Fruit fly (Drosophila melanogaster) whole organism, wandering third instar larva: Measurements from ENCODE around the gene GstZ2.

ENCODE experiments used
- Abd-B ChIP-seq: fragments of >200 bp; optimal IDR thresholded peaks from 2 replicates; lab custom pipeline; 2017; ENCODE audit warnings: missing biosample characterization, missing genetic modification characterization
- Hr78 ChIP-seq: fragments of >200 bp; optimal IDR thresholded peaks from 2 replicates; lab custom pipeline; 2017; ENCODE audit warnings: missing biosample characterization, missing genetic modification characterization
- Myc ChIP-seq: fragments of >200 bp; optimal IDR thresholded peaks from 2 replicates; lab custom pipeline; 2017
- OdsH ChIP-seq: fragments of 200-800 bp; sonication (Bioruptor generic); optimal IDR thresholded peaks from 2 replicates; lab custom pipeline; 2016; ENCODE audit warnings: missing biosample characterization, mild to moderate bottlenecking, missing genetic modification characterization
- fru ChIP-seq: fragments of 200-800 bp; sonication (Bioruptor generic); optimal IDR thresholded peaks from 3 replicates; lab custom pipeline; 2016; ENCODE audit warnings: missing biosample characterization, mild to moderate bottlenecking, missing genetic modification characterization
- h ChIP-seq: fragments of 200-800 bp; sonication (Bioruptor generic); optimal IDR thresholded peaks from 3 replicates; lab custom pipeline; 2016; ENCODE audit warnings: missing biosample characterization, mild to moderate bottlenecking, missing genetic modification characterization
- psq ChIP-seq: fragments of 200-800 bp; sonication (Bioruptor generic); optimal IDR thresholded peaks from 3 replicates; lab custom pipeline; 2017; ENCODE audit warnings: missing biosample characterization, mild to moderate bottlenecking, missing genetic modification characterization, moderate library complexity
- sage ChIP-seq: fragments of 200-800 bp; sonication (Bioruptor generic); optimal IDR thresholded peaks from 2 replicates; lab custom pipeline; 2016; ENCODE audit warnings: missing biosample characterization, mild to moderate bottlenecking, missing genetic modification characterization
- usp ChIP-seq: fragments of >200 bp; optimal IDR thresholded peaks from 2 replicates; lab custom pipeline; 2017; ENCODE audit warnings: missing biosample characterization, missing genetic modification characterization
- woc ChIP-seq: sonication (Bioruptor generic); optimal IDR thresholded peaks from 2 replicates; lab custom pipeline; 2016; ENCODE audit warnings: missing biosample characterization, mild to moderate bottlenecking, missing genetic modification characterization

DNA sequence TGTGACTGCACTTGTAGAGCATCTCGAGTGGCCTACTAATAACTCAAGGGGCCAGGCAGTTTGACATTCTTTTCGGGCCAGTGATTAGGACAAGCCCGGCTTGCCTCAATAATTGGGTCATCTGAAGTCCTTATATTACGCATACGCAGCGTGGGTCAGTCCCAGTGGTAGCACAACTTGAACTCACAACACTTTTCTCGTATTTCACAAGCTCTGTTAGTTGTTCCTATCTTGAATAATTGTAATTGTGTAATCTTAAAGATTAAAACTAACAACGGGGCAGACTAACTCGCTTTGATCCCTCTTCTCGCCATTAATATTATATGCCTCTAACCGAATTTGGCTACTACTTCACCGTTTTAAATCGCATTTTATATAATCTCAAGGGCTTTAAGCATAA is 24.6 kb downstream of the GstZ2 start:
- TF ChIP-seq Hr78 (GFP tag; lab: Kevin White, UChicago) (no peak), usp (GFP tag; lab: Kevin White, UChicago) (no peak), Abd-B (no peak), Myc (lab: Kevin White, UChicago) (no peak), OdsH (no peak), fru (GFP tag; lab: Kevin White, UChicago) (no peak), woc (GFP tag; lab: Kevin White, UChicago) (no peak), sage (no peak), psq (GFP tag; lab: Kevin White, UChicago) (no peak), h (GFP tag; lab: Kevin White, UChicago) (no peak)
